In genomic region chrII:14357936-14358416, ce11 we compare ENCODE assay signal across 3 worm cellular contexts.
A peak's percentile ranks its signal among the peaks of the same experiment; 100 is the strongest.
TF ChIP-seq lines count a peak whose summit lies in the region.

TSS of gene agl-1 (minus strand) at chrII:14358113.
TSS of gene pfs-2 (plus strand) at chrII:14358366.

TF ChIP-seq in whole organism, L1 larva, 84 proteins besides CTCF, POLR2A, EP300 and RAD21 (continued from another document and continues in another):
- no peak for TF ChIP-seq ceh-88 (GFP tag; IDR thresholded peaks at IDR 0.05; lab: Robert Waterston, UW)
- peak; percentile 84 for TF ChIP-seq skn-1 (tag; optimal IDR thresholded peaks at IDR 0.05; lab: Kevin White, UChicago)
- no peak for TF ChIP-seq nhr-28 (tag; optimal IDR thresholded peaks at IDR 0.05; lab: Kevin White, UChicago)
- no peak for TF ChIP-seq ets-5 (GFP tag; IDR thresholded peaks at IDR 0.05; lab: Robert Waterston, UW)
- peak in 1 of 2 experiments; percentile 84 for TF ChIP-seq mdl-1 (tag; optimal IDR thresholded peaks at IDR 0.05; lab: Kevin White, UChicago)
- no peak for TF ChIP-seq ceh-90 (tag; optimal IDR thresholded peaks at IDR 0.05; lab: Kevin White, UChicago)
- peak; percentile 38; the same call in 1 of the 2 replicates for TF ChIP-seq isw-1 (GFP tag; IDR thresholded peaks at IDR 0.05; lab: Robert Waterston, UW)
- no peak for TF ChIP-seq ceh-8 (GFP tag; optimal IDR thresholded peaks at IDR 0.05; lab: Kevin White, UChicago)
- no peak for TF ChIP-seq zag-1 (tag; optimal IDR thresholded peaks at IDR 0.05; lab: Kevin White, UChicago)
- peak; percentile 80 for TF ChIP-seq nhr-47 (tag; optimal IDR thresholded peaks at IDR 0.05; lab: Kevin White, UChicago)
- TF ChIP-seq dpl-1 (GFP tag; optimal IDR thresholded peaks at IDR 0.05; lab: Kevin White, UChicago), result peak; percentile 88 to 92 (median 92)
- peak; percentile 80 for TF ChIP-seq lin-14 (GFP tag; optimal IDR thresholded peaks at IDR 0.05; lab: Kevin White, UChicago)
- no peak for TF ChIP-seq unc-98 (GFP tag; IDR thresholded peaks at IDR 0.05; lab: Robert Waterston, UW)
- no peak for TF ChIP-seq nhr-237 (tag; optimal IDR thresholded peaks at IDR 0.05; lab: Kevin White, UChicago)
- TF ChIP-seq aha-1 (tag; optimal IDR thresholded peaks at IDR 0.05; lab: Kevin White, UChicago), result no peak
- TF ChIP-seq lin-15B (tag; optimal IDR thresholded peaks at IDR 0.05; lab: Kevin White, UChicago), result peak; percentile 69
- no peak for TF ChIP-seq unc-62 (GFP tag; optimal IDR thresholded peaks at IDR 0.05; lab: Kevin White, UChicago)
- TF ChIP-seq F16B12.6 (tag; optimal IDR thresholded peaks at IDR 0.05; lab: Kevin White, UChicago), result peak; percentile 97
- peak; percentile 73 for TF ChIP-seq nhr-77 (tag; optimal IDR thresholded peaks at IDR 0.05; lab: Kevin White, UChicago)
- TF ChIP-seq nhr-76 (tag; optimal IDR thresholded peaks at IDR 0.05; lab: Kevin White, UChicago), result no peak
- no peak; the same call in 1 of the 2 replicates for TF ChIP-seq mab-9 (GFP tag; IDR thresholded peaks at IDR 0.05; lab: Robert Waterston, UW)
- TF ChIP-seq lsy-2 (tag; optimal IDR thresholded peaks at IDR 0.05; lab: Kevin White, UChicago), result peak; percentile 91 to 94
- peak; percentile 31 for TF ChIP-seq unc-86 (tag; optimal IDR thresholded peaks at IDR 0.05; lab: Kevin White, UChicago)
- TF ChIP-seq nhr-20 (tag; optimal IDR thresholded peaks at IDR 0.05; lab: Kevin White, UChicago), result peak; percentile 56
- TF ChIP-seq elt-3 (tag; optimal IDR thresholded peaks at IDR 0.05; lab: Kevin White, UChicago), result peak in 1 of 6 experiments; percentile 34
- peak; percentile 89 to 96 for TF ChIP-seq lin-35 (GFP tag; optimal IDR thresholded peaks at IDR 0.05; lab: Kevin White, UChicago)
- peak; percentile 52 for TF ChIP-seq nhr-90 (tag; optimal IDR thresholded peaks at IDR 0.05; lab: Kevin White, UChicago; ENCODE audit: poor library complexity)
- no peak for TF ChIP-seq zip-4 (GFP tag; optimal IDR thresholded peaks at IDR 0.05; lab: Kevin White, UChicago)
- TF ChIP-seq egl-13 (tag; optimal IDR thresholded peaks at IDR 0.05; lab: Kevin White, UChicago), result peak; percentile 54
- peak; percentile 68 for TF ChIP-seq dsc-1 (tag; optimal IDR thresholded peaks at IDR 0.05; lab: Kevin White, UChicago)
- no peak for TF ChIP-seq nhr-12 (tag; optimal IDR thresholded peaks at IDR 0.05; lab: Kevin White, UChicago)
- peak; percentile 69 for TF ChIP-seq swsn-7 (tag; optimal IDR thresholded peaks at IDR 0.05; lab: Kevin White, UChicago)
- no peak for TF ChIP-seq hlh-4 (tag; optimal IDR thresholded peaks at IDR 0.05; lab: Kevin White, UChicago)
- TF ChIP-seq blmp-1 (tag; optimal IDR thresholded peaks at IDR 0.05; lab: Kevin White, UChicago), result no peak
- TF ChIP-seq nhr-85 (tag; lab: Kevin White, UChicago), result peak; percentile 9
- TF ChIP-seq sptf-1 (tag; optimal IDR thresholded peaks at IDR 0.05; lab: Kevin White, UChicago), result no peak
- TF ChIP-seq hpl-2 (GFP tag; optimal IDR thresholded peaks at IDR 0.05; lab: Kevin White, UChicago), result no peak
- TF ChIP-seq hlh-17 (GFP tag; optimal IDR thresholded peaks at IDR 0.05; lab: Kevin White, UChicago; ENCODE audit: borderline replicate concordance), result no peak
- TF ChIP-seq jun-1 (tag; optimal IDR thresholded peaks at IDR 0.05; lab: Kevin White, UChicago), result peak; percentile 33
- no peak for TF ChIP-seq nhr-84 (tag; optimal IDR thresholded peaks at IDR 0.05; lab: Kevin White, UChicago)
- TF ChIP-seq Y116A8C.19 (tag; optimal IDR thresholded peaks at IDR 0.05; lab: Kevin White, UChicago; ENCODE audit: borderline replicate concordance), result no peak
- TF ChIP-seq rnt-1 (tag; optimal IDR thresholded peaks at IDR 0.05; lab: Kevin White, UChicago), result peak; percentile 87
- no peak for TF ChIP-seq ces-1 (GFP tag; optimal IDR thresholded peaks at IDR 0.05; lab: Kevin White, UChicago)
- no peak for TF ChIP-seq vab-15 (tag; optimal IDR thresholded peaks at IDR 0.05; lab: Kevin White, UChicago)

TF ChIP-seq in whole organism, L3 larva, 47 proteins besides CTCF, POLR2A, EP300 and RAD21 (continued from another document):
- peak; percentile 76 for TF ChIP-seq ceh-28 (tag; optimal IDR thresholded peaks at IDR 0.05; lab: Kevin White, UChicago)
- no peak for TF ChIP-seq nhr-12 (tag; optimal IDR thresholded peaks at IDR 0.05; lab: Kevin White, UChicago)
- no peak for TF ChIP-seq daf-12 (tag; optimal IDR thresholded peaks at IDR 0.05; lab: Kevin White, UChicago)
- no peak for TF ChIP-seq nhr-11 (tag; optimal IDR thresholded peaks at IDR 0.05; lab: Kevin White, UChicago)
- peak; percentile 60 for TF ChIP-seq R02D3.7 (tag; optimal IDR thresholded peaks at IDR 0.05; lab: Kevin White, UChicago)
- TF ChIP-seq ZK546.5 (tag; optimal IDR thresholded peaks at IDR 0.05; lab: Kevin White, UChicago), result no peak
- TF ChIP-seq tbx-2 (tag; optimal IDR thresholded peaks at IDR 0.05; lab: Kevin White, UChicago), result no peak
- TF ChIP-seq zag-1 (tag; optimal IDR thresholded peaks at IDR 0.05; lab: Kevin White, UChicago), result peak; percentile 4
- TF ChIP-seq mml-1 (tag; optimal IDR thresholded peaks at IDR 0.05; lab: Kevin White, UChicago), result no peak
- TF ChIP-seq ztf-11 (tag; optimal IDR thresholded peaks at IDR 0.05; lab: Kevin White, UChicago), result no peak
- peak; percentile 21 for TF ChIP-seq nhr-25 (tag; optimal IDR thresholded peaks at IDR 0.05; lab: Kevin White, UChicago)
- TF ChIP-seq lin-15B (tag; optimal IDR thresholded peaks at IDR 0.05; lab: Kevin White, UChicago), result peak; percentile 83
- TF ChIP-seq nhr-23 (tag; optimal IDR thresholded peaks at IDR 0.05; lab: Kevin White, UChicago), result peak; percentile 65
- no peak for TF ChIP-seq ceh-82 (tag; optimal IDR thresholded peaks at IDR 0.05; lab: Kevin White, UChicago)
- TF ChIP-seq egl-27 (tag; optimal IDR thresholded peaks at IDR 0.05; lab: Kevin White, UChicago), result no peak
- no peak for TF ChIP-seq ceh-16 (tag; optimal IDR thresholded peaks at IDR 0.05; lab: Kevin White, UChicago)
- TF ChIP-seq elt-2 (tag; optimal IDR thresholded peaks at IDR 0.05; lab: Kevin White, UChicago), result peak; percentile 25
- TF ChIP-seq sea-2 (GFP tag; optimal IDR thresholded peaks at IDR 0.05; lab: Kevin White, UChicago), result no peak
- TF ChIP-seq unc-39 (tag; optimal IDR thresholded peaks at IDR 0.05; lab: Kevin White, UChicago), result no peak
- TF ChIP-seq nhr-77 (tag; optimal IDR thresholded peaks at IDR 0.05; lab: Kevin White, UChicago), result peak; percentile 2
- TF ChIP-seq skn-1 (tag; optimal IDR thresholded peaks at IDR 0.05; lab: Kevin White, UChicago), result no peak
TF ChIP-seq in whole organism, L3 larva: peak in this region for 15.

TF ChIP-seq in whole organism, young adult, 124 proteins besides CTCF, POLR2A, EP300 and RAD21 (continued from another document):
- TF ChIP-seq dox-1 (GFP tag; IDR thresholded peaks at IDR 0.05; lab: Robert Waterston, UW) (peak; percentile 35; the same call in 1 of the 2 replicates), akir-1 (GFP tag; optimal IDR thresholded peaks at IDR 0.05; lab: Kevin White, UChicago) (no peak), unc-130 (GFP tag; optimal IDR thresholded peaks at IDR 0.05; lab: Kevin White, UChicago) (no peak), pbrm-1 (GFP tag; IDR thresholded peaks at IDR 0.05; lab: Robert Waterston, UW) (no peak), hmg-1.2 (GFP tag; IDR thresholded peaks at IDR 0.05; lab: Robert Waterston, UW) (no peak), efl-1 (GFP tag; optimal IDR thresholded peaks at IDR 0.05; lab: Kevin White, UChicago) (peak; percentile 68), nhr-179 (tag; optimal IDR thresholded peaks at IDR 0.05; lab: Kevin White, UChicago) (no peak), K11D2.4 (GFP tag; IDR thresholded peaks at IDR 0.05; lab: Robert Waterston, UW) (no peak), mcd-1 (GFP tag; IDR thresholded peaks at IDR 0.05; lab: Robert Waterston, UW) (peak; percentile 67), dpl-1 (GFP tag; optimal IDR thresholded peaks at IDR 0.05; lab: Kevin White, UChicago) (peak; percentile 34), ztf-25 (GFP tag; IDR thresholded peaks at IDR 0.05; lab: Robert Waterston, UW) (no peak), attf-6 (GFP tag; IDR thresholded peaks at IDR 0.05; lab: Robert Waterston, UW) (no peak), ZK185.1 (tag; optimal IDR thresholded peaks at IDR 0.05; lab: Kevin White, UChicago; ENCODE audit: poor library complexity, severe bottlenecking) (peak; percentile 20), zfh-2 (GFP tag; conservative IDR thresholded peaks at IDR 0.05; lab: Robert Waterston, UW) (no peak), F23B12.7 (tag; optimal IDR thresholded peaks at IDR 0.05; lab: Kevin White, UChicago; ENCODE audit: insufficient read depth) (peak; percentile 69), nhr-90 (tag; optimal IDR thresholded peaks at IDR 0.05; lab: Kevin White, UChicago) (no peak), madf-6 (GFP tag; IDR thresholded peaks at IDR 0.05; lab: Robert Waterston, UW) (peak; percentile 50), F33H1.4 (GFP tag; IDR thresholded peaks at IDR 0.05; lab: Robert Waterston, UW) (peak; percentile 29; the same call in 1 of the 2 replicates), ztf-18 (tag; optimal IDR thresholded peaks at IDR 0.05; lab: Kevin White, UChicago) (peak; percentile 43), lin-40 (tag; optimal IDR thresholded peaks at IDR 0.05; lab: Kevin White, UChicago) (peak; percentile 54), tbx-9 (tag; optimal IDR thresholded peaks at IDR 0.05; lab: Kevin White, UChicago; ENCODE audit: borderline replicate concordance) (no peak), hrde-1 (tag; optimal IDR thresholded peaks at IDR 0.05; lab: Kevin White, UChicago; ENCODE audit: borderline replicate concordance) (no peak), egrh-3 (GFP tag; IDR thresholded peaks at IDR 0.05; lab: Robert Waterston, UW) (no peak), pha-4 (tag; optimal IDR thresholded peaks at IDR 0.05; lab: Kevin White, UChicago) (no peak), die-1 (tag; optimal IDR thresholded peaks at IDR 0.05; lab: Kevin White, UChicago) (no peak), rpc-1 (optimal IDR thresholded peaks at IDR 0.05; lab: Kevin White, UChicago) (no peak), rpc-1 (tag; optimal IDR thresholded peaks at IDR 0.05; lab: Kevin White, UChicago) (no peak), ceh-58 (GFP tag; IDR thresholded peaks at IDR 0.05; lab: Robert Waterston, UW) (no peak), Y56A3A.18 (GFP tag; IDR thresholded peaks at IDR 0.05; lab: Robert Waterston, UW) (no peak), somi-1 (GFP tag; optimal IDR thresholded peaks at IDR 0.05; lab: Kevin White, UChicago) (no peak), chd-7 (tag; optimal IDR thresholded peaks at IDR 0.05; lab: Kevin White, UChicago) (no peak), snpc-1.3 (tag; optimal IDR thresholded peaks at IDR 0.05; lab: Kevin White, UChicago; ENCODE audit: insufficient read depth) (peak; percentile 32), let-526 (GFP tag; IDR thresholded peaks at IDR 0.05; lab: Robert Waterston, UW) (no peak), snpc-1.1 (tag; optimal IDR thresholded peaks at IDR 0.05; lab: Kevin White, UChicago; ENCODE audit: insufficient read depth) (no peak)
